Worm (Caenorhabditis elegans): ENCODE measurements around the gene zipt-7.2.

- TF ChIP-seq drap-1 (GFP tag; optimal IDR thresholded peaks at IDR 0.05) (no peak), ztf-11 (tag; optimal IDR thresholded peaks at IDR 0.05) (no peak), nhr-237 (tag; optimal IDR thresholded peaks at IDR 0.05) (no peak), nhr-12 (tag; optimal IDR thresholded peaks at IDR 0.05) (no peak), bed-3 (GFP tag; optimal IDR thresholded peaks at IDR 0.05) (no peak), snpc-4 (tag; optimal IDR thresholded peaks at IDR 0.05) (no peak), unc-62 (GFP tag; optimal IDR thresholded peaks at IDR 0.05) (no peak), lin-13 (tag; optimal IDR thresholded peaks at IDR 0.05) (no peak), cnd-1 (tag; optimal IDR thresholded peaks at IDR 0.05) (no peak), unc-120 (tag; optimal IDR thresholded peaks at IDR 0.05; ENCODE audit: poor library complexity, severe bottlenecking) (no peak), elt-1 (tag; optimal IDR thresholded peaks at IDR 0.05; ENCODE audit: borderline replicate concordance, insufficient read depth) (no peak)
Observed at ce11 chrX:15491110-15491509, 16.6 kb downstream of the zipt-7.2 start.

All from whole organism, mixed stage, embryonic.